Worm (Caenorhabditis elegans): ENCODE data around the gene Y81B9A.4.

The Y81B9A.4 gene

DNA sequence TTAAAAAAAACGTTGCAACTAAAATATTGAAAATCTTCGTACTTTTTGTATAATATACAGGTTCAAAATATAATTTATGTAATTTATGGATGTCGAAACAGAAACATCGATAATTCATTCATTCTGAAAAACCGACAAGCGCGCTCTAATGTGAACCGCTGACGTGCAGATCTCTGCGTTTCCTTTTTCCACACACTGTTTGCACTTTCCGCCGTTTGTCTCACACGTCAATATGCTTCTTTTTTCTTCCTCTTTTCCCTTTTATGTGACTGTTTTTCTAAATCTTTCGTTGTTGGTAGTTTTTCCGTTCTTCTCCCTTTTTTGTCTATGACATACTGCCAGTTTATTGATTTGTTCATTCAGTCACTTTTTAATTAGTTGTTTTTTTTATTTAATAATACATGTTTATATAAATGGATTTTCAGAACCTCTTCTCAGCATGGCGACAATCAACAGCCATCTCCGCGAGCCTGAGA lies 30.4 kb downstream of the Y81B9A.4 start, which contains the start of gene tmbi-4 (continued):
- TF ChIP-seq lin-14 (GFP tag; optimal IDR thresholded peaks at IDR 0.05), result peak; percentile 87
- TF ChIP-seq unc-130 (tag; optimal IDR thresholded peaks at IDR 0.05), result peak; percentile 22
- TF ChIP-seq aly-2 (tag; optimal IDR thresholded peaks at IDR 0.05), result no peak
- TF ChIP-seq C34B4.2 (tag; optimal IDR thresholded peaks at IDR 0.05), result no peak
- no peak for TF ChIP-seq fkh-8 (tag; optimal IDR thresholded peaks at IDR 0.05)
- no peak for TF ChIP-seq ceh-63 (GFP tag; optimal IDR thresholded peaks at IDR 0.05)
- TF ChIP-seq zag-1 (tag; optimal IDR thresholded peaks at IDR 0.05), result no peak
- no peak for TF ChIP-seq pag-3 (tag; optimal IDR thresholded peaks at IDR 0.05; ENCODE audit: borderline replicate concordance, insufficient read depth)
- TF ChIP-seq grh-1 (GFP tag; IDR thresholded peaks at IDR 0.05), result no peak
- TF ChIP-seq snu-23 (GFP tag; optimal IDR thresholded peaks at IDR 0.05), result peak; percentile 73
- TF ChIP-seq ztf-4 (tag; optimal IDR thresholded peaks at IDR 0.05), result no peak
- no peak for TF ChIP-seq mab-9 (GFP tag; IDR thresholded peaks at IDR 0.05)
- no peak for TF ChIP-seq ceh-8 (GFP tag; optimal IDR thresholded peaks at IDR 0.05)
- no peak for TF ChIP-seq fkh-4 (tag; optimal IDR thresholded peaks at IDR 0.05; ENCODE audit: borderline replicate concordance)
- TF ChIP-seq zip-4 (GFP tag; optimal IDR thresholded peaks at IDR 0.05), result no peak
- TF ChIP-seq tbx-2 (tag; optimal IDR thresholded peaks at IDR 0.05), result peak; percentile 53
- TF ChIP-seq lir-3 (tag; optimal IDR thresholded peaks at IDR 0.05; ENCODE audit: poor library complexity), result no peak
- no peak for TF ChIP-seq sptf-1 (tag; optimal IDR thresholded peaks at IDR 0.05)
- TF ChIP-seq pqm-1 (tag; optimal IDR thresholded peaks at IDR 0.05), result no peak
- no peak; the same call in 1 of the 2 replicates for TF ChIP-seq isw-1 (GFP tag; IDR thresholded peaks at IDR 0.05)
- no peak for TF ChIP-seq ama-1 (optimal IDR thresholded peaks at IDR 0.05)
- TF ChIP-seq efl-3 (GFP tag; optimal IDR thresholded peaks at IDR 0.05), result no peak
- no peak for TF ChIP-seq lin-39 (tag; optimal IDR thresholded peaks at IDR 0.05)
- no peak for TF ChIP-seq ceh-88 (GFP tag; IDR thresholded peaks at IDR 0.05)
- TF ChIP-seq nhr-77 (tag; optimal IDR thresholded peaks at IDR 0.05), result peak; percentile 26
- no peak for TF ChIP-seq nhr-76 (tag; optimal IDR thresholded peaks at IDR 0.05)
- no peak for TF ChIP-seq nhr-84 (tag; optimal IDR thresholded peaks at IDR 0.05)
- TF ChIP-seq swsn-7 (tag; optimal IDR thresholded peaks at IDR 0.05), result peak; percentile 51
- no peak for TF ChIP-seq irx-1 (tag; optimal IDR thresholded peaks at IDR 0.05)
- peak; percentile 96 for TF ChIP-seq blmp-1 (tag; optimal IDR thresholded peaks at IDR 0.05)
- peak in 1 of 2 experiments; percentile 59 for TF ChIP-seq mdl-1 (tag; optimal IDR thresholded peaks at IDR 0.05)
- no peak for TF ChIP-seq hlh-17 (GFP tag; optimal IDR thresholded peaks at IDR 0.05; ENCODE audit: borderline replicate concordance)
- peak; percentile 13 to 73 for TF ChIP-seq lsy-2 (tag; optimal IDR thresholded peaks at IDR 0.05)
- TF ChIP-seq mep-1 (tag; optimal IDR thresholded peaks at IDR 0.05), result peak; percentile 52
- peak; percentile 53 for TF ChIP-seq nhr-47 (tag; optimal IDR thresholded peaks at IDR 0.05)
- peak; percentile 30 for TF ChIP-seq lin-15B (tag; optimal IDR thresholded peaks at IDR 0.05)
- no peak for TF ChIP-seq jun-1 (tag; optimal IDR thresholded peaks at IDR 0.05)
- TF ChIP-seq nhr-85 (tag), result peak; percentile 59
- no peak for TF ChIP-seq nhr-237 (tag; optimal IDR thresholded peaks at IDR 0.05)
- no peak for TF ChIP-seq skn-1 (tag; optimal IDR thresholded peaks at IDR 0.05)
- TF ChIP-seq nhr-12 (tag; optimal IDR thresholded peaks at IDR 0.05), result no peak
- TF ChIP-seq ceh-90 (tag; optimal IDR thresholded peaks at IDR 0.05), result no peak
- TF ChIP-seq hlh-4 (tag; optimal IDR thresholded peaks at IDR 0.05), result no peak
- peak; percentile 80 for TF ChIP-seq C16A3.4 (tag; optimal IDR thresholded peaks at IDR 0.05)
- TF ChIP-seq sup-37 (GFP tag; optimal IDR thresholded peaks at IDR 0.05), result no peak
- no peak for TF ChIP-seq elt-2 (tag; optimal IDR thresholded peaks at IDR 0.05)
- TF ChIP-seq mef-2 (tag; optimal IDR thresholded peaks at IDR 0.05), result no peak
- TF ChIP-seq Y116A8C.19 (tag; optimal IDR thresholded peaks at IDR 0.05; ENCODE audit: borderline replicate concordance), result no peak
- no peak for TF ChIP-seq rnt-1 (tag; optimal IDR thresholded peaks at IDR 0.05)
- TF ChIP-seq snpc-4 (tag; optimal IDR thresholded peaks at IDR 0.05), result no peak
- no peak for TF ChIP-seq ztf-11 (tag; optimal IDR thresholded peaks at IDR 0.05)
- TF ChIP-seq sox-4 (tag; optimal IDR thresholded peaks at IDR 0.05), result no peak
- peak in 1 of 6 experiments; percentile 52 for TF ChIP-seq elt-3 (tag; optimal IDR thresholded peaks at IDR 0.05)
- TF ChIP-seq dsc-1 (tag; optimal IDR thresholded peaks at IDR 0.05), result peak; percentile 20
